Worm (Caenorhabditis elegans) whole organism, midembryonic: Measurements from ENCODE around the gene dct-7.

ENCODE experiments used
- T22C8.4 ChIP-seq: fragments of 200-800 bp; sonication (Bioruptor generic); IDR thresholded peaks from 2 replicates; pipeline ENCODE4 v1.3.6; 2022; ENCODE audit warnings: missing genetic modification characterization, missing compliant biosample characterization
- cog-1 ChIP-seq: sonication (generic microtip); optimal IDR thresholded peaks from 2 replicates; lab custom pipeline; 2016; ENCODE audit warnings: missing genetic modification characterization, missing compliant biosample characterization
- flt-1 ChIP-seq: fragments of 200-800 bp; sonication (Bioruptor generic); IDR thresholded peaks from 2 replicates; pipeline ENCODE4 v1.3.6; 2022; ENCODE audit warnings: missing genetic modification characterization, missing compliant biosample characterization
- med-1 ChIP-seq: sonication (generic microtip); optimal IDR thresholded peaks from 2 replicates; lab custom pipeline; 2017; ENCODE audit warnings: missing genetic modification characterization, mild to moderate bottlenecking, missing compliant biosample characterization, antibody characterized with exemption, missing genetic modification reagents; ENCODE audit not compliant: insufficient read depth
- ref-1 ChIP-seq: fragments of 200-800 bp; sonication (Bioruptor generic); conservative IDR thresholded peaks from 2 replicates; pipeline ENCODE4 v1.3.6; 2022; ENCODE audit warnings: missing genetic modification reagents, missing genetic modification characterization, missing compliant biosample characterization
- ztf-23 ChIP-seq: fragments of 200-800 bp; sonication (Bioruptor generic); IDR thresholded peaks from 2 replicates; pipeline ENCODE4 v1.3.6; 2022; ENCODE audit warnings: missing genetic modification reagents, missing genetic modification characterization, missing compliant biosample characterization

DNA sequence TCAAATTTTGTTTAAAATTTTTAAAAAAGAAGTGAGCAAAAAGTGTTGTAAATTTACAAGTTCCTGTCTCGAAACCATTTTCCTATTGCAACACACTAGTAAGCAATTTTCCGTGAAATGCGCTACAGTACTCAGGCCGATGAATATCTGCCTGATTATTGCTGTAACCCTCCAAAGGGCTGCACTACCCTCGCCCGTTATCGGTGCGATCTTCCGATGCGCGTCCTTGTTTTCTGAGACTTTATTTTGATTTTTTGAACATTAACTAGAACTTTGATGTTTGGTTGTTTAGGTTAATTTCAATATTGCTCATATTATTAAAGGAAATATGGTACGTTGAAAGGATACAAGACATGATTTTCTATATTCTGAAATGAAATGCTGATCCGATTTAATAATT, 47.8 kb upstream of the dct-7 start:
- no peak for TF ChIP-seq cog-1 (tag; lab: Kevin White, UChicago)
- TF ChIP-seq med-1, result no peak
- TF ChIP-seq T22C8.4, result no peak
- TF ChIP-seq ref-1, result no peak
- no peak for TF ChIP-seq flt-1
- no peak for TF ChIP-seq ztf-23 (GFP tag; lab: Robert Waterston, UW)
